Worm (Caenorhabditis elegans) whole organism, L1 larva: ENCODE measurements around the gene bbs-4.

Experiments
- C04F5.9 ChIP-seq: sonication (generic microtip); optimal IDR thresholded peaks from 2 replicates; lab custom pipeline; 2016; ENCODE audit warnings: missing genetic modification characterization, missing compliant biosample characterization
- C16A3.4 ChIP-seq: fragments of 150-350 bp; optimal IDR thresholded peaks from 2 replicates; lab custom pipeline; 2014; ENCODE audit warnings: missing biosample characterization, missing genetic modification characterization
- C34B4.2 ChIP-seq: sonication (generic microtip); optimal IDR thresholded peaks from 2 replicates; lab custom pipeline; 2017; ENCODE audit warnings: mild to moderate bottlenecking, missing genetic modification characterization, missing compliant biosample characterization
- F16B12.6 ChIP-seq: fragments of 150-350 bp; optimal IDR thresholded peaks from 2 replicates; lab custom pipeline; 2014; ENCODE audit warnings: missing biosample characterization, missing genetic modification characterization
- Y116A8C.19 ChIP-seq: sonication (generic microtip); optimal IDR thresholded peaks from 2 replicates; lab custom pipeline; 2016; ENCODE audit warnings: missing compliant biosample characterization, missing genetic modification characterization, borderline replicate concordance
- aha-1 ChIP-seq: fragments of 150-350 bp; optimal IDR thresholded peaks from 2 replicates; lab custom pipeline; 2014; ENCODE audit warnings: missing biosample characterization, missing genetic modification characterization
- aly-2 ChIP-seq: fragments of 150-350 bp; optimal IDR thresholded peaks from 2 replicates; lab custom pipeline; 2014; ENCODE audit warnings: missing biosample characterization, missing genetic modification characterization
- ama-1 ChIP-seq: fragments of 150-350 bp; optimal IDR thresholded peaks from 2 replicates; lab custom pipeline; 2014
- blmp-1 ChIP-seq: fragments of 150-350 bp; optimal IDR thresholded peaks from 2 replicates; lab custom pipeline; 2014; ENCODE audit warnings: missing biosample characterization, missing genetic modification characterization
- ceh-8 ChIP-seq: fragments of 200-800 bp; sonication (Bioruptor generic); optimal IDR thresholded peaks from 2 replicates; lab custom pipeline; 2018; ENCODE audit warnings: mild to moderate bottlenecking, missing genetic modification characterization, moderate library complexity, missing compliant biosample characterization
- ceh-82 ChIP-seq, 3 experiments: fragments of 150-350 bp in 1 of 3; sonication (generic microtip) in 2 of 3; optimal IDR thresholded peaks; 2 replicates each; lab custom pipeline; 2014 to 2017; ENCODE audit warnings: missing biosample characterization in 3 of 3, missing genetic modification characterization in 3 of 3
- ceh-90 ChIP-seq: sonication (generic microtip); optimal IDR thresholded peaks from 2 replicates; lab custom pipeline; 2016; ENCODE audit warnings: missing genetic modification characterization, missing compliant biosample characterization
- ces-1 ChIP-seq: fragments of 150-350 bp; optimal IDR thresholded peaks from 2 replicates; lab custom pipeline; 2014; ENCODE audit warnings: missing biosample characterization, missing genetic modification reagents, missing genetic modification characterization
- dpl-1 ChIP-seq, 3 experiments: fragments of 150-350 bp in 2 of 3; sonication (generic microtip) in 1 of 3; optimal IDR thresholded peaks; 2 replicates each; lab custom pipeline; 2014 to 2017; ENCODE audit warnings: missing biosample characterization in 3 of 3, missing genetic modification characterization in 3 of 3, missing genetic modification reagents in 3 of 3
- dsc-1 ChIP-seq: sonication (generic microtip); optimal IDR thresholded peaks from 2 replicates; lab custom pipeline; 2016; ENCODE audit warnings: mild to moderate bottlenecking, missing genetic modification characterization, missing compliant biosample characterization
- egl-27 ChIP-seq, 2 experiments: fragments of 150-350 bp in 1 of 2; sonication (generic microtip); optimal IDR thresholded peaks; 3 replicates each; lab custom pipeline; 2017 to 2018; ENCODE audit warnings: missing biosample characterization in 2 of 2, missing genetic modification characterization in 2 of 2, missing genetic modification reagents in 2 of 2
- elt-2 ChIP-seq: sonication (generic microtip); optimal IDR thresholded peaks from 2 replicates; lab custom pipeline; 2016; ENCODE audit warnings: missing genetic modification characterization, mild to moderate bottlenecking, inconsistent platforms, missing compliant biosample characterization, missing genetic modification reagents
- ets-5 ChIP-seq: fragments of 200-800 bp; sonication (Bioruptor generic); IDR thresholded peaks from 2 replicates; pipeline ENCODE4 v1.3.6; 2022; ENCODE audit warnings: missing genetic modification characterization, missing compliant biosample characterization
- fkh-4 ChIP-seq: sonication (generic microtip); optimal IDR thresholded peaks from 2 replicates; lab custom pipeline; 2016; ENCODE audit warnings: missing compliant biosample characterization, missing genetic modification characterization, borderline replicate concordance
- fkh-8 ChIP-seq: sonication (generic microtip); optimal IDR thresholded peaks from 2 replicates; lab custom pipeline; 2016; ENCODE audit warnings: mild to moderate bottlenecking, missing genetic modification characterization, missing compliant biosample characterization
- fos-1 ChIP-seq: fragments of 150-350 bp; optimal IDR thresholded peaks from 2 replicates; lab custom pipeline; 2014; ENCODE audit warnings: missing biosample characterization, missing genetic modification characterization
- grh-1 ChIP-seq: fragments of 200-800 bp; sonication (Bioruptor generic); IDR thresholded peaks from 2 replicates; pipeline ENCODE4 v1.3.6; 2022; ENCODE audit warnings: missing genetic modification reagents, missing genetic modification characterization, missing compliant biosample characterization
- hlh-4 ChIP-seq: sonication (generic microtip); optimal IDR thresholded peaks from 2 replicates; lab custom pipeline; 2016; ENCODE audit warnings: mild to moderate bottlenecking, missing genetic modification characterization, missing compliant biosample characterization
- irx-1 ChIP-seq: sonication (generic microtip); optimal IDR thresholded peaks from 2 replicates; lab custom pipeline; 2016; ENCODE audit warnings: missing genetic modification characterization, missing compliant biosample characterization
- jun-1 ChIP-seq: fragments of 150-350 bp; optimal IDR thresholded peaks from 2 replicates; lab custom pipeline; 2014; ENCODE audit warnings: missing biosample characterization, missing genetic modification reagents, missing genetic modification characterization
- lin-14 ChIP-seq: fragments of 200-800 bp; sonication (Bioruptor generic); optimal IDR thresholded peaks from 2 replicates; lab custom pipeline; 2018; ENCODE audit warnings: mild to moderate bottlenecking, missing genetic modification characterization, moderate library complexity, missing compliant biosample characterization
- lin-15B ChIP-seq: fragments of 150-350 bp; sonication (generic microtip); optimal IDR thresholded peaks from 3 replicates; lab custom pipeline; 2014; ENCODE audit warnings: missing biosample characterization, missing genetic modification characterization
- lir-3 ChIP-seq: sonication (generic microtip); optimal IDR thresholded peaks from 2 replicates; lab custom pipeline; 2016; ENCODE audit warnings: mild to moderate bottlenecking, missing genetic modification characterization, moderate library complexity, missing compliant biosample characterization; ENCODE audit not compliant: poor library complexity
- mep-1 ChIP-seq: fragments of 150-350 bp; optimal IDR thresholded peaks from 2 replicates; lab custom pipeline; 2014; ENCODE audit warnings: missing biosample characterization, missing genetic modification characterization
- nhr-11 ChIP-seq: fragments of 150-350 bp; optimal IDR thresholded peaks from 2 replicates; lab custom pipeline; 2014; ENCODE audit warnings: missing biosample characterization, missing genetic modification characterization
- nhr-12 ChIP-seq: sonication (generic microtip); optimal IDR thresholded peaks from 2 replicates; lab custom pipeline; 2017; ENCODE audit warnings: missing biosample characterization, missing genetic modification characterization
- nhr-19 ChIP-seq: fragments of 200-800 bp; sonication (Bioruptor generic); conservative IDR thresholded peaks from 2 replicates; pipeline ENCODE4 v1.3.6; 2022; ENCODE audit warnings: missing genetic modification characterization, missing compliant biosample characterization
- nhr-20 ChIP-seq: sonication (generic microtip); optimal IDR thresholded peaks from 2 replicates; lab custom pipeline; 2016; ENCODE audit warnings: mild to moderate bottlenecking, missing genetic modification characterization, missing compliant biosample characterization
- nhr-237 ChIP-seq: fragments of 150-350 bp; optimal IDR thresholded peaks from 2 replicates; lab custom pipeline; 2014; ENCODE audit warnings: missing biosample characterization, missing genetic modification characterization
- nhr-47 ChIP-seq: sonication (generic microtip); optimal IDR thresholded peaks from 2 replicates; lab custom pipeline; 2016; ENCODE audit warnings: mild to moderate bottlenecking, missing genetic modification characterization, moderate library complexity, missing compliant biosample characterization
- nhr-76 ChIP-seq: sonication (generic microtip); optimal IDR thresholded peaks from 2 replicates; lab custom pipeline; 2017; ENCODE audit warnings: missing biosample characterization, missing genetic modification characterization
- nhr-77 ChIP-seq: fragments of 150-350 bp; optimal IDR thresholded peaks from 2 replicates; lab custom pipeline; 2014; ENCODE audit warnings: missing biosample characterization, missing genetic modification characterization
- nhr-84 ChIP-seq: sonication (generic microtip); optimal IDR thresholded peaks from 2 replicates; lab custom pipeline; 2017; ENCODE audit warnings: missing biosample characterization, missing genetic modification characterization
- nhr-85 ChIP-seq: sonication (generic microtip); peaks from one replicate; lab custom pipeline; 2016; ENCODE audit warnings: missing genetic modification characterization, inconsistent platforms, missing compliant biosample characterization
- pqm-1 ChIP-seq: sonication (generic microtip); optimal IDR thresholded peaks from 3 replicates; lab custom pipeline; 2017; ENCODE audit warnings: missing biosample characterization, missing genetic modification characterization
- rnt-1 ChIP-seq: sonication (generic microtip); optimal IDR thresholded peaks from 2 replicates; lab custom pipeline; 2016; ENCODE audit warnings: mild to moderate bottlenecking, missing genetic modification characterization, moderate library complexity, missing compliant biosample characterization
- skn-1 ChIP-seq: fragments of 150-350 bp; optimal IDR thresholded peaks from 2 replicates; lab custom pipeline; 2014; ENCODE audit warnings: missing biosample characterization, missing genetic modification characterization
- snpc-4 ChIP-seq: fragments of 150-350 bp; optimal IDR thresholded peaks from 2 replicates; lab custom pipeline; 2014; ENCODE audit warnings: missing biosample characterization, missing genetic modification characterization
- sptf-1 ChIP-seq: fragments of 150-350 bp; optimal IDR thresholded peaks from 2 replicates; lab custom pipeline; 2014; ENCODE audit warnings: missing biosample characterization, missing genetic modification characterization
- sup-37 ChIP-seq: fragments of 200-800 bp; sonication (Bioruptor generic); optimal IDR thresholded peaks from 2 replicates; lab custom pipeline; 2018; ENCODE audit warnings: mild to moderate bottlenecking, missing genetic modification characterization, missing compliant biosample characterization
- swsn-7 ChIP-seq: sonication (generic microtip); optimal IDR thresholded peaks from 2 replicates; lab custom pipeline; 2016; ENCODE audit warnings: missing genetic modification characterization, missing compliant biosample characterization
- tlp-1 ChIP-seq: fragments of 150-350 bp; optimal IDR thresholded peaks from 2 replicates; lab custom pipeline; 2014; ENCODE audit warnings: missing biosample characterization, missing genetic modification characterization
- unc-130 ChIP-seq: fragments of 150-350 bp; optimal IDR thresholded peaks from 2 replicates; lab custom pipeline; 2017; ENCODE audit warnings: missing biosample characterization, missing genetic modification characterization, inconsistent platforms
- unc-30 ChIP-seq: sonication (generic microtip); optimal IDR thresholded peaks from 2 replicates; lab custom pipeline; 2017; ENCODE audit warnings: missing biosample characterization, missing genetic modification characterization
- unc-62 ChIP-seq: fragments of 150-350 bp; optimal IDR thresholded peaks from 2 replicates; lab custom pipeline; 2014; ENCODE audit warnings: missing biosample characterization, missing genetic modification reagents, missing genetic modification characterization
- zag-1 ChIP-seq: fragments of 150-350 bp; optimal IDR thresholded peaks from 2 replicates; lab custom pipeline; 2014; ENCODE audit warnings: missing biosample characterization, missing genetic modification characterization
- zip-4 ChIP-seq: fragments of 200-800 bp; sonication (Bioruptor generic); optimal IDR thresholded peaks from 2 replicates; lab custom pipeline; 2018; ENCODE audit warnings: mild to moderate bottlenecking, missing genetic modification characterization, moderate library complexity, missing compliant biosample characterization

The bbs-4 gene

DNA sequence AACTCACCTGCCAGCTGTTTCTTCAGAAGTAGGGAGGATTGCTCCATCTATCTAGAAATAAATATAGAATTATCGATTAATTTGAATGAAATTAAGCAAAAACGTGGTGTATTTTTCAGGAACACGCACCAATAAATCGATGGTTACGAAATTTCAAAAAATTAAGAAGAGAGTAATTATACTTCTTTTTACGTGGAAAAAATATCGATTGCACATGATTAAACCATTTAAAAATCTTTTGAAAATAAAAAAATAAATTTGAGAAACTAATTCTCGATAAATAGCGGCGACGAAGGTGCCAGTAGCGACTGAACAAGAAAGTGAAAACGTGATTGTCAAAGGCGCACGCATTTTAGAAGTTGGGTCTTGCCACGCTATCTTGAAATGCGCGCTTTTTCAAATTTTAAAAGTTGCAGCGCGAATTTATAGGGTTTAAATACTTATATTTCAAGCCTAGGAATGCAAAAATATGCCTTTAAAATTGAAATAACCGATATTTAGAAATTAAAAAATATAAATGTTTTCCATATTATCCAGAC lies 19.2 kb upstream of the bbs-4 start, which contains the start of gene ubc-7 (continued):
- peak; percentile 53 to 89 (median 79) for TF ChIP-seq ceh-82 (tag; optimal IDR thresholded peaks at IDR 0.05; lab: Kevin White, UChicago)
- TF ChIP-seq rnt-1: peak; percentile 81
- TF ChIP-seq sptf-1: no peak
- TF ChIP-seq F16B12.6 (tag; lab: Kevin White, UChicago): peak; percentile 65
- peak; percentile 74 for TF ChIP-seq lin-15B
- peak; percentile 28 for TF ChIP-seq aha-1 (tag; lab: Kevin White, UChicago)
- peak; percentile 78 for TF ChIP-seq fkh-8 (tag; lab: Kevin White, UChicago)
- TF ChIP-seq fkh-4 (tag; lab: Kevin White, UChicago): no peak
- TF ChIP-seq hlh-4: no peak
- TF ChIP-seq nhr-47 (tag; lab: Kevin White, UChicago): peak; percentile 89
- peak; percentile 38 for TF ChIP-seq ama-1 (lab: Kevin White, UChicago)
- peak; percentile 63 for TF ChIP-seq fos-1 (tag; lab: Kevin White, UChicago)
- TF ChIP-seq nhr-11 (tag; lab: Kevin White, UChicago): peak; percentile 38
- peak; percentile 99 for TF ChIP-seq blmp-1
- TF ChIP-seq snpc-4 (tag; lab: Kevin White, UChicago): peak; percentile 55
- TF ChIP-seq nhr-77 (tag; lab: Kevin White, UChicago): peak; percentile 79
- TF ChIP-seq ces-1 (GFP tag; lab: Kevin White, UChicago): no peak
- peak; percentile 67 for TF ChIP-seq dsc-1
- TF ChIP-seq C04F5.9 (tag; lab: Kevin White, UChicago): peak; percentile 64
- no peak for TF ChIP-seq unc-30 (tag; lab: Kevin White, UChicago)
- TF ChIP-seq nhr-12 (tag; lab: Kevin White, UChicago): peak; percentile 2
- TF ChIP-seq unc-62 (GFP tag; lab: Kevin White, UChicago): no peak
- no peak for TF ChIP-seq sup-37 (GFP tag; lab: Kevin White, UChicago)
- TF ChIP-seq aly-2 (tag; lab: Kevin White, UChicago): peak; percentile 15
- peak; percentile 86 for TF ChIP-seq nhr-85 (tag; lab: Kevin White, UChicago)
- no peak for TF ChIP-seq ets-5
- TF ChIP-seq nhr-84 (tag; lab: Kevin White, UChicago): no peak
- TF ChIP-seq nhr-237 (tag; lab: Kevin White, UChicago): peak; percentile 55
- no peak for TF ChIP-seq nhr-76 (tag; lab: Kevin White, UChicago)
- TF ChIP-seq tlp-1 (tag; lab: Kevin White, UChicago): no peak
- TF ChIP-seq lin-14 (GFP tag; lab: Kevin White, UChicago): peak; percentile 76
- no peak for TF ChIP-seq pqm-1
- TF ChIP-seq unc-130 (tag; lab: Kevin White, UChicago): peak; percentile 88
- peak; percentile 72 for TF ChIP-seq jun-1 (tag; lab: Kevin White, UChicago)
- TF ChIP-seq zip-4: no peak
- TF ChIP-seq nhr-20 (tag; lab: Kevin White, UChicago): peak; percentile 87
- no peak for TF ChIP-seq Y116A8C.19 (tag; lab: Kevin White, UChicago)
- TF ChIP-seq zag-1 (tag; lab: Kevin White, UChicago): no peak
- TF ChIP-seq C34B4.2 (tag; lab: Kevin White, UChicago): no peak
- peak; percentile 38 for TF ChIP-seq elt-2 (tag; lab: Kevin White, UChicago)
- TF ChIP-seq egl-27 (tag; optimal IDR thresholded peaks at IDR 0.05; lab: Kevin White, UChicago): no peak

DNA sequence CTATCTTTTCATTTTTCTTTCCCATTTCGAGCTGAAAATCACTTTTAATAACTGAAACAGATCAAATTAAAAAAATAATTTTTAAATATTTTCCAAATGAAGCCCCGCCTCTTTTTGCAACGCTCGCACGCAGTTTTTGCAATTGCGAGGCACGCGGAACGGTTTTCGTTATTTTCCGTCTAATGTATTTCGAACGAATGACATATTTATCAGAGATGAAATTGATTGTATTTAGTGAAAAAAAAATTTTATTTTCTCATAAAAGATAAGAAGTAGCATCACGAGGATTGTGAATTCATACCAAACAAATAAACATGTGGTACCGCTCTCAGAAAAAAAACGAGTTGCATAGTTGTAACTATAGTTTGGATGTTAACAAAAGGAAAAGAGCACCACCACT lies 17.9 kb upstream of the bbs-4 start, which contains the start of gene rpac-19:
TSS of gene rpac-19 (minus strand) at position 31 of the 400 bp plus-strand sequence.
- TF ChIP-seq C16A3.4 (tag; lab: Kevin White, UChicago) (peak; percentile 56), fkh-8 (tag; lab: Kevin White, UChicago) (peak; percentile 2), fos-1 (tag; lab: Kevin White, UChicago) (no peak), zag-1 (tag; lab: Kevin White, UChicago) (no peak), mep-1 (tag; lab: Kevin White, UChicago) (peak; percentile 70), skn-1 (tag; lab: Kevin White, UChicago) (peak; percentile 70), nhr-20 (tag; lab: Kevin White, UChicago) (peak; percentile 47), dpl-1 (GFP tag; optimal IDR thresholded peaks at IDR 0.05; lab: Kevin White, UChicago) (peak; percentile 64 to 72 (median 72)), unc-30 (tag; lab: Kevin White, UChicago) (no peak), nhr-19 (GFP tag; lab: Robert Waterston, UW) (peak; percentile 42), dsc-1 (peak; percentile 63), ceh-8 (GFP tag; lab: Kevin White, UChicago) (no peak), nhr-237 (tag; lab: Kevin White, UChicago) (no peak), tlp-1 (tag; lab: Kevin White, UChicago) (no peak), nhr-84 (tag; lab: Kevin White, UChicago) (no peak), ceh-90 (peak; percentile 26), C34B4.2 (tag; lab: Kevin White, UChicago) (no peak), grh-1 (GFP tag; lab: Robert Waterston, UW) (no peak), irx-1 (tag; lab: Kevin White, UChicago) (no peak), nhr-47 (tag; lab: Kevin White, UChicago) (peak; percentile 77), lir-3 (tag; lab: Kevin White, UChicago) (peak; percentile 37), swsn-7 (tag; lab: Kevin White, UChicago) (peak; percentile 67)
